Worm (Caenorhabditis elegans) whole organism, L1 larva: ENCODE results near the gene zipt-7.2.

ENCODE experiments used
- C16A3.4 ChIP-seq: fragments of 150-350 bp; optimal IDR thresholded peaks from 2 replicates; lab custom pipeline; 2014; ENCODE audit warnings: missing biosample characterization, missing genetic modification characterization
- aly-2 ChIP-seq: fragments of 150-350 bp; optimal IDR thresholded peaks from 2 replicates; lab custom pipeline; 2014; ENCODE audit warnings: missing biosample characterization, missing genetic modification characterization
- ceh-82 ChIP-seq, 3 experiments: fragments of 150-350 bp in 1 of 3; sonication (generic microtip) in 2 of 3; optimal IDR thresholded peaks; 2 replicates each; lab custom pipeline; 2014 to 2017; ENCODE audit warnings: missing biosample characterization in 3 of 3, missing genetic modification characterization in 3 of 3
- dsc-1 ChIP-seq: sonication (generic microtip); optimal IDR thresholded peaks from 2 replicates; lab custom pipeline; 2016; ENCODE audit warnings: mild to moderate bottlenecking, missing genetic modification characterization, missing compliant biosample characterization
- ets-5 ChIP-seq: fragments of 200-800 bp; sonication (Bioruptor generic); IDR thresholded peaks from 2 replicates; pipeline ENCODE4 v1.3.6; 2022; ENCODE audit warnings: missing genetic modification characterization, missing compliant biosample characterization
- fkh-10 ChIP-seq: sonication (generic microtip); optimal IDR thresholded peaks from 2 replicates; lab custom pipeline; 2017; ENCODE audit warnings: missing biosample characterization, missing genetic modification reagents, missing genetic modification characterization
- lin-39 ChIP-seq: fragments of 150-350 bp; optimal IDR thresholded peaks from 2 replicates; lab custom pipeline; 2014; ENCODE audit warnings: missing biosample characterization, missing genetic modification reagents, missing genetic modification characterization
- nhr-237 ChIP-seq: fragments of 150-350 bp; optimal IDR thresholded peaks from 2 replicates; lab custom pipeline; 2014; ENCODE audit warnings: missing biosample characterization, missing genetic modification characterization
- pag-3 ChIP-seq: sonication (generic microtip); optimal IDR thresholded peaks from 2 replicates; lab custom pipeline; 2017; ENCODE audit warnings: missing genetic modification characterization, mild to moderate bottlenecking, missing compliant biosample characterization, antibody characterized with exemption, borderline replicate concordance; ENCODE audit not compliant: insufficient read depth
- sup-37 ChIP-seq: fragments of 200-800 bp; sonication (Bioruptor generic); optimal IDR thresholded peaks from 2 replicates; lab custom pipeline; 2018; ENCODE audit warnings: mild to moderate bottlenecking, missing genetic modification characterization, missing compliant biosample characterization
- ztf-11 ChIP-seq, 2 experiments: sonication (generic microtip); optimal IDR thresholded peaks; 2 replicates each; lab custom pipeline; 2016 to 2017; ENCODE audit warnings: missing genetic modification characterization in 2 of 2, missing biosample characterization in 1 of 2, missing compliant biosample characterization in 1 of 2
- ztf-4 ChIP-seq: fragments of 150-350 bp; optimal IDR thresholded peaks from 2 replicates; lab custom pipeline; 2014; ENCODE audit warnings: missing biosample characterization, missing genetic modification characterization

ce11 chrX:15554910-15555309 lies 47.2 kb upstream of the zipt-7.2 start:
- TF ChIP-seq sup-37 (GFP tag; lab: Kevin White, UChicago) (no peak), ztf-11 (tag; optimal IDR thresholded peaks at IDR 0.05; lab: Kevin White, UChicago) (no peak), nhr-237 (tag; lab: Kevin White, UChicago) (no peak), ztf-4 (tag; lab: Kevin White, UChicago) (no peak), lin-39 (tag; lab: Kevin White, UChicago) (no peak), pag-3 (tag; lab: Kevin White, UChicago) (no peak), ets-5 (GFP tag; lab: Robert Waterston, UW) (no peak), fkh-10 (GFP tag; lab: Kevin White, UChicago) (no peak), ceh-82 (tag; optimal IDR thresholded peaks at IDR 0.05; lab: Kevin White, UChicago) (no peak), aly-2 (tag; lab: Kevin White, UChicago) (no peak), C16A3.4 (no peak), dsc-1 (tag; lab: Kevin White, UChicago) (no peak)
